Worm (Caenorhabditis elegans) whole organism, L3 larva: ENCODE data around the gene cdh-9.

Source experiments
- egl-27 ChIP-seq: sonication (generic microtip); optimal IDR thresholded peaks from 4 replicates; lab custom pipeline; 2017; ENCODE audit warnings: missing biosample characterization, missing genetic modification reagents, missing genetic modification characterization
- elt-2 ChIP-seq: sonication (generic microtip); optimal IDR thresholded peaks from 2 replicates; lab custom pipeline; 2016; ENCODE audit warnings: missing genetic modification reagents, mild to moderate bottlenecking, missing genetic modification characterization, missing compliant biosample characterization
- fos-1 ChIP-seq: fragments of 150-350 bp; optimal IDR thresholded peaks from 2 replicates; lab custom pipeline; 2014; ENCODE audit warnings: missing biosample characterization, missing genetic modification characterization
- snpc-4 ChIP-seq: fragments of 150-350 bp; optimal IDR thresholded peaks from 2 replicates; lab custom pipeline; 2014; ENCODE audit warnings: missing biosample characterization, missing genetic modification characterization
- unc-39 ChIP-seq: sonication (generic microtip); optimal IDR thresholded peaks from 4 replicates; lab custom pipeline; 2017; ENCODE audit warnings: missing biosample characterization, missing genetic modification characterization

DNA sequence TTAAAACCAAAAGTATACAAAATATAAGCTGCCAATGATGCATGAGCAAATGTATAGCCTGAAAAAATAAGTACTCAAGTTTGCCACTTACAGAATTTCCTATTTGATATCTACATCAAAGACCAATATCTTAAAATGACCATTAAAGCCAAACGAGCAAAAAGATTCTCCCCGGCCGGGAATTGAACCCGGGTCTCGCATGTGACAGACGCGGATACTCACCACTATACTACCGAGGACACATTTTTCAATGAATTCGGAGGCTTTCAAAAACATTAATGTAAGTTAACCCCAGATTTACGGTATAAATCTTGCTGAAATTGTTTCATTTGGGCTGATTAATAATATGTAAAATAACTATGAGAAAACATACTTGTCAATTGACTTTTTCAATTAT lies 23.1 kb downstream of the cdh-9 start:
- no peak for TF ChIP-seq egl-27 (tag; lab: Kevin White, UChicago)
- no peak for TF ChIP-seq fos-1 (tag; lab: Kevin White, UChicago)
- no peak for TF ChIP-seq snpc-4
- TF ChIP-seq unc-39: no peak
- no peak for TF ChIP-seq elt-2 (tag; lab: Kevin White, UChicago)
